Fruit fly (Drosophila melanogaster): ENCODE results near the gene Tsp.

Gene Tsp

dm6 chr2L:6683992-6684882 is 24.6 kb downstream of the Tsp start, which contains the start of gene Nhe3 (continued):
- TF ChIP-seq ken (GFP tag; IDR thresholded peaks at IDR 0.05) (peak; percentile 78), CG10565 (GFP tag; optimal IDR thresholded peaks at IDR 0.05) (peak; percentile 25), Optix (GFP tag; IDR thresholded peaks at IDR 0.05) (peak; percentile 56; the same call in 1 of the 3 replicates), CG1602 (GFP tag; optimal IDR thresholded peaks at IDR 0.05) (peak; percentile 82), CG4360 (GFP tag; IDR thresholded peaks at IDR 0.05) (no peak), CG3726 (GFP tag; IDR thresholded peaks at IDR 0.05) (peak; percentile 29; the same call in 1 of the 3 replicates), jing (GFP tag; optimal IDR thresholded peaks at IDR 0.05) (peak; percentile 16), wek (GFP tag; optimal IDR thresholded peaks at IDR 0.05) (no peak), CG9437 (GFP tag; optimal IDR thresholded peaks at IDR 0.05) (peak; percentile 54), CG12391 (tag; optimal IDR thresholded peaks at IDR 0.05) (peak; percentile 86), klu (GFP tag; IDR thresholded peaks at IDR 0.05) (peak; percentile 74), pfk (GFP tag; optimal IDR thresholded peaks at IDR 0.05) (peak; percentile 83), aop (GFP tag; IDR thresholded peaks at IDR 0.05) (no peak), zfh2 (GFP tag; optimal IDR thresholded peaks at IDR 0.05) (peak; percentile 84), CG16813 (GFP tag; IDR thresholded peaks at IDR 0.05; ENCODE audit: partially characterized antibody) (peak; percentile 59; the same call in 1 of the 3 replicates), sens (GFP tag) (peak; percentile 97), CG4617 (GFP tag; optimal IDR thresholded peaks at IDR 0.05; ENCODE audit: borderline replicate concordance) (peak; percentile 73), Oli (tag; optimal IDR thresholded peaks at IDR 0.05) (peak; percentile 77), HLH4C (GFP tag; IDR thresholded peaks at IDR 0.05; ENCODE audit: partially characterized antibody) (peak; percentile 68), HmgD (GFP tag; optimal IDR thresholded peaks at IDR 0.05) (no peak), gce (GFP tag; IDR thresholded peaks at IDR 0.05) (peak; percentile 71; the same call in 1 of the 3 replicates), Hand (GFP tag; optimal IDR thresholded peaks at IDR 0.05) (peak; percentile 63), CG4404 (GFP tag; IDR thresholded peaks at IDR 0.05) (peak; percentile 76), Rfx (GFP tag; IDR thresholded peaks at IDR 0.05) (peak; percentile 90), CG11247 (GFP tag; IDR thresholded peaks at IDR 0.05) (peak; percentile 80), insv (GFP tag; optimal IDR thresholded peaks at IDR 0.05) (peak in 1 of 2 experiments; percentile 29), CG16779 (GFP tag; IDR thresholded peaks at IDR 0.05) (peak; percentile 57; the same call in 1 of the 2 replicates), CG9609 (GFP tag; optimal IDR thresholded peaks at IDR 0.05) (peak; percentile 75), wor (GFP tag; IDR thresholded peaks at IDR 0.05) (peak; percentile 72), grn (GFP tag; optimal IDR thresholded peaks at IDR 0.05) (no peak), croc (GFP tag; conservative IDR thresholded peaks at IDR 0.05) (peak; percentile 70), grau (tag; optimal IDR thresholded peaks at IDR 0.05) (peak; percentile 78), GATAe (GFP tag; conservative IDR thresholded peaks at IDR 0.05) (no peak), D19A (tag; optimal IDR thresholded peaks at IDR 0.05) (no peak), pan (optimal IDR thresholded peaks at IDR 0.05) (no peak), pan (GFP tag; optimal IDR thresholded peaks at IDR 0.05 in 1 of 2, IDR thresholded peaks at IDR 0.05 in 1 of 2) (peak in 1 of 2 experiments; percentile 85), CG31388 (GFP tag; optimal IDR thresholded peaks at IDR 0.05) (peak; percentile 62), CG6813 (GFP tag; optimal IDR thresholded peaks at IDR 0.05) (peak; percentile 60), Camta (GFP tag; optimal IDR thresholded peaks at IDR 0.05) (peak; percentile 60), Fer2 (tag; optimal IDR thresholded peaks at IDR 0.05) (peak; percentile 41), gcm2 (GFP tag; optimal IDR thresholded peaks at IDR 0.05) (peak; percentile 50), sob (GFP tag; IDR thresholded peaks at IDR 0.05) (peak; percentile 90), CG43689 (GFP tag; IDR thresholded peaks at IDR 0.05) (no peak; the same call in 1 of the 2 replicates), pzg (GFP tag; optimal IDR thresholded peaks at IDR 0.05) (peak; percentile 40), NFAT (GFP tag; IDR thresholded peaks at IDR 0.05) (peak; percentile 84), CG12942 (GFP tag; optimal IDR thresholded peaks at IDR 0.05) (peak; percentile 65), Ptx1 (GFP tag; IDR thresholded peaks at IDR 0.05) (peak; percentile 89), kay (GFP tag; optimal IDR thresholded peaks at IDR 0.05) (peak; percentile 74), jumu (GFP tag; optimal IDR thresholded peaks at IDR 0.05) (peak; percentile 80)
